Fruit fly (Drosophila melanogaster): Measurements from ENCODE around the gene DZIP1.

- no peak for TF ChIP-seq CG8478 (optimal IDR thresholded peaks at IDR 0.05)
- no peak for TF ChIP-seq usp (GFP tag; optimal IDR thresholded peaks at IDR 0.05)
- TF ChIP-seq Dll (optimal IDR thresholded peaks at IDR 0.05): no peak
Measured at dm6 chr3R:24566756-24567426, 51.8 kb downstream of the DZIP1 start.

Measured in whole organism.